Worm (Caenorhabditis elegans): ENCODE measurements around the gene D1014.7.

The D1014.7 gene

DNA sequence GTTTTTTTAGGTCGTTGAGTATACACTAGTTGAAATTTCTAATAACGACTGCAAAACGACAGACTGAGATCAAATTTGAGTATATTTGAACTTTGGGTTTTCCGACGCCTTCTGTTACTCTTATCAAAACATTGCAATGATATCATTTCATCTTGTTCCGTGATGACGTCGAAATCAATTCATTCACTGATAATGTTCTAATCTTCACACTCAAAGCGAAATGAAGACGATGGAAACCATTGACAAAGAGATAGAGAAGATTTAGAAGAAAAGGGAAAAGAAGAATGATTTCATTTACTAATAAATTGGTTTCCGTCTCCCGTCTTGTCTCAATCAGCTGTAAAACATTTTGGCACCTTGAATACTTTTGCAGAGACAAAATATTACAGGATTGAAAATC lies 44.9 kb upstream of the D1014.7 start (continued):
- TF ChIP-seq grh-1 (GFP tag; IDR thresholded peaks at IDR 0.05) (no peak), nhr-90 (tag; optimal IDR thresholded peaks at IDR 0.05; ENCODE audit: poor library complexity) (no peak)

DNA sequence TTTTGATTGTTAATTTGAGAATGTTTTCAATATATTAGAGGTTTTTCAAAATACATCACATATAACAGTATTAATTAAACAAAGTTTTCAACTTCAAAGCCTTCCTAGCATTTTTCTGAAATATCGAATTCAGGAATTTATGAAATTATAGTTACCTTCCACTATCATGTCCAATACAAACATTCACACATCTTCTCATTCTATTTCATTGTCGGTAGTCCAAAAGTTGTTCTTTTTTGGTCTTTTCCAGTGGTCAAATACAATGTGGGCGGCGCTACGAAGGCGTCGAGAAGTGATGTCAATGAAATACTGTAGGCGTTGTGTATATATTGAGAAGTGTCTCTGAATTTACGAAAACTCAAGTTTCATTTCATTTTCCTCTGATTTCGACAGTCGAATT lies 42.4 kb upstream of the D1014.7 start, which contains the start of gene catp-3:
catp-3 (plus strand) TSS at position 301 of the 400 bp plus-strand sequence.
- no peak for TF ChIP-seq alr-1 (tag; optimal IDR thresholded peaks at IDR 0.05; ENCODE audit: borderline replicate concordance)

DNA sequence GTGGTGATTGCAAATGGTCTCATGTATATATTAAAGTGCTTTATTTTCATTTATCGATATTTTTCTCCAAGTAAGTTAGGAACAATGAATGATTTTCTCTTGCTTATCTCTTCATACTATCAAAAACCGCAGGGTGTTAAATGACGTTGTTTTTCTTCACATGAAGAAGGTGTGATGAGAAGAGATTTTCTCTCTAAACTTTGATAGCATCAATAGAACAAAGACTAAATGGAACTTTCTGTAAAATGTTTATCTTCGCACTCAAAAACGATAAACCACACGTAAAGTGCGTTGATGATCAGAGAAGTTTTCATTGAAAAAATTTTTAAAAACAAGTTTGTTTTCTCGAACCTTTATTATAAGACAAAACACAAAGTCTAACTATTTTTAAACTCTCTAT lies 38.3 kb upstream of the D1014.7 start:
- TF ChIP-seq pax-3 (tag; optimal IDR thresholded peaks at IDR 0.05) (no peak), tbx-2 (tag; optimal IDR thresholded peaks at IDR 0.05) (no peak), lin-14 (GFP tag; optimal IDR thresholded peaks at IDR 0.05) (no peak), nhr-77 (tag; optimal IDR thresholded peaks at IDR 0.05) (no peak), tlp-1 (tag; optimal IDR thresholded peaks at IDR 0.05) (no peak), nhr-90 (tag; optimal IDR thresholded peaks at IDR 0.05; ENCODE audit: poor library complexity) (peak; percentile 29), hlh-17 (GFP tag; optimal IDR thresholded peaks at IDR 0.05; ENCODE audit: borderline replicate concordance) (no peak), elt-2 (tag; optimal IDR thresholded peaks at IDR 0.05) (no peak), dpl-1 (GFP tag; optimal IDR thresholded peaks at IDR 0.05) (no peak), skn-1 (tag; optimal IDR thresholded peaks at IDR 0.05) (no peak), alr-1 (tag; optimal IDR thresholded peaks at IDR 0.05; ENCODE audit: borderline replicate concordance) (no peak), hlh-4 (tag; optimal IDR thresholded peaks at IDR 0.05) (no peak), isw-1 (GFP tag; IDR thresholded peaks at IDR 0.05) (no peak), fkh-4 (tag; optimal IDR thresholded peaks at IDR 0.05; ENCODE audit: borderline replicate concordance) (no peak), nhr-85 (tag) (peak; percentile 86), nhr-12 (tag; optimal IDR thresholded peaks at IDR 0.05) (no peak), nhr-19 (GFP tag; conservative IDR thresholded peaks at IDR 0.05) (peak; percentile 25), egl-13 (tag; optimal IDR thresholded peaks at IDR 0.05) (no peak), fos-1 (tag; optimal IDR thresholded peaks at IDR 0.05) (no peak), swsn-7 (tag; optimal IDR thresholded peaks at IDR 0.05) (no peak), ceh-90 (tag; optimal IDR thresholded peaks at IDR 0.05) (no peak), lir-3 (tag; optimal IDR thresholded peaks at IDR 0.05; ENCODE audit: poor library complexity) (no peak), elt-3 (tag; optimal IDR thresholded peaks at IDR 0.05) (peak in 5 of 6 experiments; percentile 8 to 54 (median 38)), nhr-11 (tag; optimal IDR thresholded peaks at IDR 0.05) (no peak), Y116A8C.19 (tag; optimal IDR thresholded peaks at IDR 0.05; ENCODE audit: borderline replicate concordance) (no peak), sup-37 (GFP tag; optimal IDR thresholded peaks at IDR 0.05) (no peak), mep-1 (tag; optimal IDR thresholded peaks at IDR 0.05) (no peak), unc-98 (GFP tag; IDR thresholded peaks at IDR 0.05) (no peak), C34B4.2 (tag; optimal IDR thresholded peaks at IDR 0.05) (no peak), zip-4 (GFP tag; optimal IDR thresholded peaks at IDR 0.05) (no peak), grh-1 (GFP tag; IDR thresholded peaks at IDR 0.05) (no peak), nhr-20 (tag; optimal IDR thresholded peaks at IDR 0.05) (peak; percentile 65), nhr-71 (tag; optimal IDR thresholded peaks at IDR 0.05) (peak; percentile 56), unc-130 (tag; optimal IDR thresholded peaks at IDR 0.05) (no peak), unc-62 (GFP tag; optimal IDR thresholded peaks at IDR 0.05) (no peak), efl-3 (GFP tag; optimal IDR thresholded peaks at IDR 0.05) (no peak), blmp-1 (tag; optimal IDR thresholded peaks at IDR 0.05) (peak; percentile 27), aha-1 (tag; optimal IDR thresholded peaks at IDR 0.05) (no peak), jun-1 (tag; optimal IDR thresholded peaks at IDR 0.05) (no peak), rnt-1 (tag; optimal IDR thresholded peaks at IDR 0.05) (no peak), unc-30 (tag; optimal IDR thresholded peaks at IDR 0.05) (no peak), nhr-237 (tag; optimal IDR thresholded peaks at IDR 0.05) (no peak), unc-86 (tag; optimal IDR thresholded peaks at IDR 0.05) (no peak), aly-2 (tag; optimal IDR thresholded peaks at IDR 0.05) (no peak), ztf-4 (tag; optimal IDR thresholded peaks at IDR 0.05) (no peak), ztf-11 (tag; optimal IDR thresholded peaks at IDR 0.05) (no peak), efl-1 (optimal IDR thresholded peaks at IDR 0.05) (no peak), efl-1 (GFP tag; optimal IDR thresholded peaks at IDR 0.05 in 1 of 2) (no peak), ceh-63 (GFP tag; optimal IDR thresholded peaks at IDR 0.05) (no peak)
